Fruit fly (Drosophila melanogaster) whole organism, embryonic: ENCODE results near the gene Ugt49B2.
A peak's percentile ranks its signal among the peaks of the same experiment; 100 is the strongest.

Experiments used
- Ada2b ChIP-seq: fragments of 200-800 bp; sonication (Bioruptor generic); IDR thresholded peaks from 2 replicates; pipeline ENCODE4 v1.3.6; 2022; ENCODE audit warnings: missing biosample characterization, missing genetic modification characterization
- Bgb ChIP-seq: fragments of 200-800 bp; sonication (Bioruptor generic); IDR thresholded peaks from 2 replicates; pipeline ENCODE4 v1.3.6; 2022; ENCODE audit warnings: missing biosample characterization, missing genetic modification characterization; ENCODE audit not compliant: partially characterized antibody
- Blimp-1 ChIP-seq: fragments of 200-800 bp; sonication (Bioruptor generic); optimal IDR thresholded peaks from 3 replicates; lab custom pipeline; 2018; ENCODE audit warnings: missing biosample characterization, missing genetic modification characterization, mild to moderate bottlenecking, moderate library complexity, missing genetic modification reagents
- Bteb2 ChIP-seq: fragments of 200-800 bp; sonication (Bioruptor generic); optimal IDR thresholded peaks from 2 replicates; lab custom pipeline; 2016; ENCODE audit warnings: missing biosample characterization, missing genetic modification characterization
- CG10267 ChIP-seq: fragments of 200-800 bp; sonication (Bioruptor generic); optimal IDR thresholded peaks from 2 replicates; lab custom pipeline; 2018; ENCODE audit warnings: missing biosample characterization, mild to moderate bottlenecking, missing genetic modification characterization, moderate library complexity
- CG10979 ChIP-seq: fragments of 200-800 bp; sonication (Bioruptor generic); optimal IDR thresholded peaks from 2 replicates; lab custom pipeline; 2018; ENCODE audit warnings: missing biosample characterization, mild to moderate bottlenecking, missing genetic modification characterization, moderate library complexity
- CG12155 ChIP-seq: fragments of 200-800 bp; sonication (Bioruptor generic); optimal IDR thresholded peaks from 3 replicates; lab custom pipeline; 2016; ENCODE audit warnings: missing biosample characterization, missing genetic modification characterization
- CG1233 ChIP-seq: fragments of 200-800 bp; sonication (Bioruptor generic); optimal IDR thresholded peaks from 4 replicates; lab custom pipeline; 2018; ENCODE audit warnings: missing biosample characterization, mild to moderate bottlenecking, missing genetic modification characterization
- CG12659 ChIP-seq: fragments of 200-800 bp; sonication (Bioruptor generic); optimal IDR thresholded peaks from 3 replicates; lab custom pipeline; 2017; ENCODE audit warnings: mild to moderate bottlenecking, missing biosample characterization, missing genetic modification reagents, missing genetic modification characterization
- CG14050 ChIP-seq: fragments of 200-800 bp; sonication (Bioruptor generic); IDR thresholded peaks from 3 replicates; pipeline ENCODE4 v1.3.6; 2022; ENCODE audit warnings: missing biosample characterization, missing genetic modification characterization
- CG14710 ChIP-seq: fragments of 200-800 bp; sonication (Bioruptor generic); optimal IDR thresholded peaks from 3 replicates; lab custom pipeline; 2019; ENCODE audit warnings: missing biosample characterization, mild to moderate bottlenecking, missing genetic modification characterization, moderate library complexity
- CG1602 ChIP-seq: fragments of 200-800 bp; sonication (Bioruptor generic); optimal IDR thresholded peaks from 3 replicates; lab custom pipeline; 2016; ENCODE audit warnings: missing biosample characterization, missing genetic modification characterization
- CG1603 ChIP-seq: fragments of 200-800 bp; sonication (Bioruptor generic); optimal IDR thresholded peaks from 2 replicates; lab custom pipeline; 2019; ENCODE audit warnings: missing biosample characterization, mild to moderate bottlenecking, missing genetic modification characterization, moderate library complexity
- CG17328 ChIP-seq: fragments of 200-800 bp; sonication (Bioruptor generic); IDR thresholded peaks from 2 replicates; pipeline ENCODE4 v1.3.6; 2022; ENCODE audit warnings: missing biosample characterization, missing genetic modification characterization
- CG17829 ChIP-seq: fragments of 200-800 bp; optimal IDR thresholded peaks from 2 replicates; lab custom pipeline; 2019; ENCODE audit warnings: missing biosample characterization, mild to moderate bottlenecking, missing genetic modification characterization, moderate library complexity
- CG2678 ChIP-seq: fragments of 200-800 bp; sonication (Bioruptor generic); optimal IDR thresholded peaks from 3 replicates; lab custom pipeline; 2019; ENCODE audit warnings: missing biosample characterization, mild to moderate bottlenecking, missing genetic modification characterization, moderate library complexity
- CG2875 ChIP-seq: fragments of 200-800 bp; sonication (Bioruptor generic); optimal IDR thresholded peaks from 2 replicates; lab custom pipeline; 2017; ENCODE audit warnings: missing biosample characterization, mild to moderate bottlenecking, missing genetic modification characterization, missing genetic modification reagents
- CG30403 ChIP-seq: fragments of 200-800 bp; sonication (Bioruptor generic); optimal IDR thresholded peaks from 3 replicates; lab custom pipeline; 2016; ENCODE audit warnings: missing biosample characterization, missing genetic modification characterization
- CG31388 ChIP-seq: fragments of 200-800 bp; sonication (Bioruptor generic); optimal IDR thresholded peaks from 2 replicates; lab custom pipeline; 2016; ENCODE audit warnings: missing biosample characterization, missing genetic modification characterization
- CG32532 ChIP-seq: fragments of 200-800 bp; sonication (Bioruptor generic); IDR thresholded peaks from 2 replicates; pipeline ENCODE4 v1.3.6; 2022; ENCODE audit warnings: missing biosample characterization, missing genetic modification characterization
- CG32767 ChIP-seq: fragments of 200-800 bp; sonication (Bioruptor generic); IDR thresholded peaks from 2 replicates; pipeline ENCODE4 v1.3.6; 2022; ENCODE audit warnings: missing biosample characterization, missing genetic modification characterization
- CG4820 ChIP-seq: fragments of 200-800 bp; sonication (Bioruptor generic); optimal IDR thresholded peaks from 3 replicates; lab custom pipeline; 2016; ENCODE audit warnings: missing biosample characterization, missing genetic modification characterization
- CG7556 ChIP-seq: fragments of 200-800 bp; sonication (Bioruptor generic); optimal IDR thresholded peaks from 2 replicates; lab custom pipeline; 2017; ENCODE audit warnings: missing biosample characterization, mild to moderate bottlenecking, missing genetic modification characterization
- CG9727 ChIP-seq: fragments of 200-800 bp; sonication (Bioruptor generic); optimal IDR thresholded peaks from 3 replicates; lab custom pipeline; 2017; ENCODE audit warnings: missing biosample characterization, mild to moderate bottlenecking, missing genetic modification characterization
- D ChIP-seq, 2 experiments: fragments of 200-800 bp in 1 of 2; fragments of >200 bp in 1 of 2; sonication (Bioruptor generic) in 1 of 2; optimal IDR thresholded peaks; 2 replicates in 1 of 2; 3 replicates in 1 of 2; lab custom pipeline; 2017; ENCODE audit warnings: mild to moderate bottlenecking in 1 of 2, missing biosample characterization in 1 of 2, missing genetic modification characterization in 1 of 2, missing genetic modification reagents in 1 of 2
- Jarid2 ChIP-seq: fragments of 200-800 bp; sonication (Bioruptor generic); optimal IDR thresholded peaks from 3 replicates; lab custom pipeline; 2017; ENCODE audit warnings: mild to moderate bottlenecking, missing biosample characterization, missing genetic modification reagents, missing genetic modification characterization
- Mrtf ChIP-seq: fragments of 200-800 bp; sonication (Bioruptor generic); IDR thresholded peaks from 3 replicates; pipeline ENCODE4 v1.3.6; 2022; ENCODE audit warnings: missing biosample characterization, missing genetic modification characterization
- Oli ChIP-seq: fragments of 200-800 bp; sonication (Bioruptor generic); optimal IDR thresholded peaks from 2 replicates; lab custom pipeline; 2018; ENCODE audit warnings: missing biosample characterization, mild to moderate bottlenecking, missing genetic modification characterization, moderate library complexity
- Pdp1 ChIP-seq, 2 experiments: fragments of 200-800 bp; sonication (Bioruptor generic); optimal IDR thresholded peaks; 3 replicates each; lab custom pipeline; 2016; ENCODE audit warnings: missing biosample characterization in 2 of 2, missing genetic modification characterization in 2 of 2, mild to moderate bottlenecking in 1 of 2, moderate library complexity in 1 of 2
- Ssrp ChIP-seq: fragments of 200-800 bp; sonication (Bioruptor generic); optimal IDR thresholded peaks from 2 replicates; lab custom pipeline; 2018; ENCODE audit warnings: missing biosample characterization, mild to moderate bottlenecking, missing genetic modification characterization, moderate library complexity
- Xbp1 ChIP-seq: fragments of 200-800 bp; sonication (Bioruptor generic); optimal IDR thresholded peaks from 3 replicates; lab custom pipeline; 2016; ENCODE audit warnings: missing biosample characterization, mild to moderate bottlenecking, missing genetic modification characterization
- ara ChIP-seq: fragments of 200-800 bp; sonication (Bioruptor generic); IDR thresholded peaks from 2 replicates; pipeline ENCODE4 v1.3.6; 2022; ENCODE audit warnings: missing biosample characterization, missing genetic modification characterization
- dpn ChIP-seq, 2 experiments: fragments of 200-800 bp; sonication (Bioruptor generic); optimal IDR thresholded peaks; 3 replicates each; lab custom pipeline; 2016; ENCODE audit warnings: missing biosample characterization in 2 of 2, missing genetic modification characterization in 2 of 2
- esg ChIP-seq: fragments of 200-800 bp; sonication (Bioruptor generic); conservative IDR thresholded peaks from 2 replicates; pipeline ENCODE4 v1.3.6; 2022; ENCODE audit warnings: missing biosample characterization, missing genetic modification characterization
- exex ChIP-seq: fragments of 200-800 bp; sonication (Bioruptor generic); optimal IDR thresholded peaks from 4 replicates; lab custom pipeline; 2018; ENCODE audit warnings: missing biosample characterization, mild to moderate bottlenecking, missing genetic modification characterization, moderate library complexity
- gce ChIP-seq: fragments of 200-800 bp; sonication (Bioruptor generic); IDR thresholded peaks from 3 replicates; pipeline ENCODE4 v1.3.6; 2022; ENCODE audit warnings: missing biosample characterization, missing genetic modification characterization
- gsb-n ChIP-seq: fragments of 200-800 bp; sonication (Bioruptor generic); optimal IDR thresholded peaks from 3 replicates; lab custom pipeline; 2018; ENCODE audit warnings: missing biosample characterization, mild to moderate bottlenecking, missing genetic modification characterization
- hth ChIP-seq: fragments of >200 bp; optimal IDR thresholded peaks from 2 replicates; lab custom pipeline; 2017; ENCODE audit warnings: inconsistent platforms
- lilli ChIP-seq: fragments of 200-800 bp; sonication (Bioruptor generic); optimal IDR thresholded peaks from 3 replicates; lab custom pipeline; 2016; ENCODE audit warnings: missing biosample characterization, missing genetic modification characterization
- lmd ChIP-seq: fragments of 200-800 bp; sonication (Bioruptor generic); IDR thresholded peaks from 2 replicates; pipeline ENCODE4 v1.3.6; 2022; ENCODE audit warnings: missing biosample characterization, missing genetic modification characterization
- lola ChIP-seq, 3 experiments: fragments of >200 bp in 2 of 3; fragments of 200-800 bp in 1 of 3; sonication (Bioruptor generic) in 1 of 3; optimal IDR thresholded peaks; 2 replicates each; lab custom pipeline; 2017 to 2019; ENCODE audit warnings: missing biosample characterization in 3 of 3, missing genetic modification characterization in 3 of 3, mild to moderate bottlenecking in 1 of 3, moderate library complexity in 1 of 3
- nerfin-2 ChIP-seq: fragments of 200-800 bp; sonication (Bioruptor generic); IDR thresholded peaks from 2 replicates; pipeline ENCODE4 v1.3.6; 2022; ENCODE audit warnings: missing biosample characterization, missing genetic modification characterization; ENCODE audit not compliant: partially characterized antibody
- nmo ChIP-seq: fragments of 200-800 bp; sonication (Bioruptor generic); optimal IDR thresholded peaks from 2 replicates; lab custom pipeline; 2018; ENCODE audit warnings: missing biosample characterization, mild to moderate bottlenecking, missing genetic modification characterization, moderate library complexity
- pum ChIP-seq: fragments of 200-800 bp; sonication (Bioruptor generic); optimal IDR thresholded peaks from 2 replicates; lab custom pipeline; 2016; ENCODE audit warnings: missing biosample characterization, missing genetic modification characterization
- sens ChIP-seq: fragments of 200-800 bp; sonication (Bioruptor generic); peaks from one replicate; lab custom pipeline; 2016; ENCODE audit warnings: missing biosample characterization, missing genetic modification characterization
- slbo ChIP-seq: fragments of 200-800 bp; sonication (Bioruptor generic); IDR thresholded peaks from 2 replicates; pipeline ENCODE4 v1.3.6; 2022; ENCODE audit warnings: missing biosample characterization, missing genetic modification characterization
- sna ChIP-seq: fragments of 200-800 bp; sonication (Bioruptor generic); IDR thresholded peaks from 2 replicates; pipeline ENCODE4 v1.3.6; 2022; ENCODE audit warnings: missing biosample characterization, missing genetic modification characterization; ENCODE audit not compliant: partially characterized antibody
- tgo ChIP-seq: fragments of 200-800 bp; sonication (Bioruptor generic); IDR thresholded peaks from 3 replicates; pipeline ENCODE4 v1.3.6; 2022; ENCODE audit warnings: missing biosample characterization, missing genetic modification characterization
- unpg ChIP-seq: fragments of 200-800 bp; sonication (Bioruptor generic); optimal IDR thresholded peaks from 3 replicates; lab custom pipeline; 2018; ENCODE audit warnings: missing biosample characterization, mild to moderate bottlenecking, missing genetic modification characterization, moderate library complexity

The Ugt49B2 gene

dm6 chr3R:21347815-21348186, 51.7 kb downstream of the Ugt49B2 start:
- TF ChIP-seq nmo (GFP tag; lab: Kevin White, UChicago): peak; percentile 23
- TF ChIP-seq Ssrp (tag; lab: Kevin White, UChicago): peak; percentile 31
- 0 out of 2 replicates have a peak, but pooled peaks have one; percentile 14 for TF ChIP-seq Ada2b (GFP tag; lab: Robert Waterston, UW)
- peak; percentile 16 for TF ChIP-seq Jarid2
- TF ChIP-seq CG4820 (GFP tag; lab: Kevin White, UChicago): peak; percentile 31
- no peak for TF ChIP-seq CG14050
- TF ChIP-seq CG10267: peak; percentile 14
- peak; percentile 44 for TF ChIP-seq CG10979 (tag; lab: Kevin White, UChicago)
- TF ChIP-seq Bgb (GFP tag; lab: Robert Waterston, UW): no peak
- no peak for TF ChIP-seq CG31388 (GFP tag; lab: Kevin White, UChicago)
- no peak for TF ChIP-seq nerfin-2 (GFP tag; lab: Robert Waterston, UW)
- TF ChIP-seq CG7556: peak; percentile 49
- TF ChIP-seq D (optimal IDR thresholded peaks at IDR 0.05; lab: Kevin White, UChicago): no peak
- peak; percentile 33 for TF ChIP-seq D (GFP tag; optimal IDR thresholded peaks at IDR 0.05; lab: Kevin White, UChicago)
- TF ChIP-seq CG2875 (GFP tag; lab: Kevin White, UChicago): no peak
- TF ChIP-seq slbo (GFP tag; lab: Robert Waterston, UW): peak; percentile 22; the same call in 1 of the 2 replicates
- TF ChIP-seq CG1603 (tag; lab: Kevin White, UChicago): peak; percentile 4
- peak; percentile 24 for TF ChIP-seq CG9727 (GFP tag; lab: Kevin White, UChicago)
- no peak for TF ChIP-seq hth (lab: Kevin White, UChicago)
- TF ChIP-seq dpn (GFP tag; optimal IDR thresholded peaks at IDR 0.05; lab: Kevin White, UChicago): peak in 1 of 2 experiments; percentile 13
- peak; percentile 35 for TF ChIP-seq lmd (GFP tag; lab: Robert Waterston, UW)
- TF ChIP-seq esg (GFP tag; lab: Robert Waterston, UW): 0 out of 2 replicates have a peak, but pooled peaks have one; percentile 21
- 0 out of 2 replicates have a peak, but pooled peaks have one; percentile 43 for TF ChIP-seq CG32767 (GFP tag; lab: Robert Waterston, UW)
- peak; percentile 41 for TF ChIP-seq Blimp-1 (GFP tag; lab: Kevin White, UChicago)
- TF ChIP-seq exex: no peak
- peak; percentile 83 for TF ChIP-seq sens (GFP tag; lab: Kevin White, UChicago)
- TF ChIP-seq pum (GFP tag; lab: Kevin White, UChicago): peak; percentile 4
- TF ChIP-seq Xbp1 (GFP tag; lab: Kevin White, UChicago): peak; percentile 34
- peak; percentile 1 for TF ChIP-seq CG1233 (GFP tag; lab: Kevin White, UChicago)
- 0 out of 3 replicates have a peak, but pooled peaks have one; percentile 24 for TF ChIP-seq Mrtf (GFP tag; lab: Robert Waterston, UW)
- no peak for TF ChIP-seq gsb-n (tag; lab: Kevin White, UChicago)
- TF ChIP-seq Bteb2 (GFP tag; lab: Kevin White, UChicago): no peak
- peak; percentile 49 for TF ChIP-seq CG14710 (tag; lab: Kevin White, UChicago)
- TF ChIP-seq ara (GFP tag; lab: Robert Waterston, UW): 0 out of 2 replicates have a peak, but pooled peaks have one; percentile 31
- TF ChIP-seq CG1602: peak; percentile 15
- peak in 1 of 2 experiments; percentile 31 for TF ChIP-seq Pdp1 (GFP tag; optimal IDR thresholded peaks at IDR 0.05; lab: Kevin White, UChicago)
- peak; percentile 24 for TF ChIP-seq unpg
- peak; percentile 2 for TF ChIP-seq lilli (GFP tag; lab: Kevin White, UChicago)
- TF ChIP-seq Oli (tag; lab: Kevin White, UChicago): peak; percentile 52
- TF ChIP-seq CG17829 (tag; lab: Kevin White, UChicago): peak; percentile 10
- no peak for TF ChIP-seq sna (GFP tag; lab: Robert Waterston, UW)
- no peak for TF ChIP-seq gce (GFP tag; lab: Robert Waterston, UW)
- peak; percentile 10 for TF ChIP-seq CG12659
- peak; percentile 46 for TF ChIP-seq CG2678 (tag; lab: Kevin White, UChicago)
- TF ChIP-seq CG32532: 0 out of 2 replicates have a peak, but pooled peaks have one; percentile 39
- TF ChIP-seq lola (GFP tag; optimal IDR thresholded peaks at IDR 0.05; lab: Kevin White, UChicago): peak in 1 of 3 experiments; percentile 46
- peak; percentile 51 for TF ChIP-seq CG17328 (GFP tag; lab: Robert Waterston, UW)
- peak; percentile 52 for TF ChIP-seq CG30403 (GFP tag; lab: Kevin White, UChicago)
- peak; percentile 68 for TF ChIP-seq CG12155
- 0 out of 3 replicates have a peak, but pooled peaks have one; percentile 17 for TF ChIP-seq tgo (GFP tag; lab: Robert Waterston, UW)
